Fruit fly (Drosophila melanogaster) Kc167 (cell line): ENCODE measurements around the gene escl.

Source experiments
- Myc ChIP-seq: fragments of >200 bp; optimal IDR thresholded peaks from 2 replicates; lab custom pipeline; 2017; ENCODE audit warnings: missing external identifiers
- Sin3A ChIP-seq: fragments of >200 bp; optimal IDR thresholded peaks from 2 replicates; lab custom pipeline; 2018; ENCODE audit warnings: missing external identifiers
- h ChIP-seq: fragments of >200 bp; optimal IDR thresholded peaks from 3 replicates; lab custom pipeline; 2018; ENCODE audit warnings: missing external identifiers
- insv ChIP-seq: fragments of >200 bp; optimal IDR thresholded peaks from 3 replicates; lab custom pipeline; 2018; ENCODE audit warnings: missing external identifiers
- psq ChIP-seq: fragments of >200 bp; optimal IDR thresholded peaks from 2 replicates; lab custom pipeline; 2017; ENCODE audit warnings: missing external identifiers
- ttk ChIP-seq: sonication (Bioruptor generic); optimal IDR thresholded peaks from 2 replicates; lab custom pipeline; 2017; ENCODE audit warnings: missing external identifiers

DNA sequence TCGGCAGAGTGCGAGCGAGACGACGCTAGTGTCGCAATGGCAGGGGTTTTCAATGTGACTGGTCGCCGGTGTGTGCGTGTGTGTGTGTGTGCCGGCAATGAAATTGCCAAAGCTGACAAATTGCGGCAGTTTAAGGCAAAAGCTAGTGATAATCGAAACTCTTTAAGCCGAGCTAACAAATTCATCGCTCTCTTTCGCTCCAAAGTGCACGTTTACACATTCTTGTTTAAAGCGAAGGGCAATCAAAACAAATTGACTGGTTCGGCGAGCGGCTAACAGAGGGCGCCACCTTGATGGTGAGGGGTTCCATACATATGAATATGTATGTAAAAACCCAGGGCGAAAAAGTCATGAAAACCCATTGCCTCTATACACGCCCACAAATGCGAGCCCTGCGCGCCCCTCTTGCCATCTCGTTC is 13.1 kb downstream of the escl start:
- TF ChIP-seq ttk (lab: Kevin White, UChicago) (no peak), insv (no peak), h (no peak), Sin3A (lab: Kevin White, UChicago) (no peak), Myc (lab: Kevin White, UChicago) (no peak), psq (no peak)
